Worm (Caenorhabditis elegans) whole organism, L1 larva: ENCODE data around the gene T25D1.2.
"Not testable (repeated sequence)": the region's sequence is repeated elsewhere in the genome, so short reads cannot be mapped to it uniquely, and the experiment has no call there.

Source experiments
- C04F5.9 ChIP-seq: sonication (generic microtip); optimal IDR thresholded peaks from 2 replicates; lab custom pipeline; 2016; ENCODE audit warnings: missing genetic modification characterization, missing compliant biosample characterization
- C34B4.2 ChIP-seq: sonication (generic microtip); optimal IDR thresholded peaks from 2 replicates; lab custom pipeline; 2017; ENCODE audit warnings: mild to moderate bottlenecking, missing genetic modification characterization, missing compliant biosample characterization
- Y116A8C.19 ChIP-seq: sonication (generic microtip); optimal IDR thresholded peaks from 2 replicates; lab custom pipeline; 2016; ENCODE audit warnings: missing compliant biosample characterization, missing genetic modification characterization, borderline replicate concordance
- ama-1 ChIP-seq: fragments of 150-350 bp; optimal IDR thresholded peaks from 2 replicates; lab custom pipeline; 2014
- ceh-88 ChIP-seq: fragments of 200-800 bp; sonication (Bioruptor generic); IDR thresholded peaks from 2 replicates; pipeline ENCODE4 v1.3.6; 2022; ENCODE audit warnings: missing genetic modification characterization, missing compliant biosample characterization
- dpl-1 ChIP-seq, 3 experiments: fragments of 150-350 bp in 2 of 3; sonication (generic microtip) in 1 of 3; optimal IDR thresholded peaks; 2 replicates each; lab custom pipeline; 2014 to 2017; ENCODE audit warnings: missing biosample characterization in 3 of 3, missing genetic modification characterization in 3 of 3, missing genetic modification reagents in 3 of 3
- efl-1 ChIP-seq, 4 experiments: fragments of 150-350 bp; optimal IDR thresholded peaks in 3 of 4; peaks in 1 of 4; 1 replicate in 1 of 4; 2 replicates in 3 of 4; lab custom pipeline; 2014; ENCODE audit warnings: missing biosample characterization in 2 of 4, missing genetic modification characterization in 2 of 4, missing genetic modification reagents in 2 of 4
- egl-13 ChIP-seq: sonication (generic microtip); optimal IDR thresholded peaks from 2 replicates; lab custom pipeline; 2016; ENCODE audit warnings: missing genotype, missing genetic modification reagents, missing genetic modification characterization, missing compliant biosample characterization
- elt-2 ChIP-seq: sonication (generic microtip); optimal IDR thresholded peaks from 2 replicates; lab custom pipeline; 2016; ENCODE audit warnings: missing genetic modification characterization, mild to moderate bottlenecking, inconsistent platforms, missing compliant biosample characterization, missing genetic modification reagents
- fkh-10 ChIP-seq: sonication (generic microtip); optimal IDR thresholded peaks from 2 replicates; lab custom pipeline; 2017; ENCODE audit warnings: missing biosample characterization, missing genetic modification reagents, missing genetic modification characterization
- fkh-4 ChIP-seq: sonication (generic microtip); optimal IDR thresholded peaks from 2 replicates; lab custom pipeline; 2016; ENCODE audit warnings: missing compliant biosample characterization, missing genetic modification characterization, borderline replicate concordance
- fkh-8 ChIP-seq: sonication (generic microtip); optimal IDR thresholded peaks from 2 replicates; lab custom pipeline; 2016; ENCODE audit warnings: mild to moderate bottlenecking, missing genetic modification characterization, missing compliant biosample characterization
- hlh-17 ChIP-seq: fragments of 200-800 bp; sonication (Bioruptor generic); optimal IDR thresholded peaks from 2 replicates; lab custom pipeline; 2018; ENCODE audit warnings: missing genetic modification characterization, mild to moderate bottlenecking, missing compliant biosample characterization, moderate library complexity, borderline replicate concordance
- hlh-4 ChIP-seq: sonication (generic microtip); optimal IDR thresholded peaks from 2 replicates; lab custom pipeline; 2016; ENCODE audit warnings: mild to moderate bottlenecking, missing genetic modification characterization, missing compliant biosample characterization
- hpl-2 ChIP-seq: fragments of 150-350 bp; optimal IDR thresholded peaks from 2 replicates; lab custom pipeline; 2014; ENCODE audit warnings: missing biosample characterization, missing genetic modification reagents, missing genetic modification characterization
- irx-1 ChIP-seq: sonication (generic microtip); optimal IDR thresholded peaks from 2 replicates; lab custom pipeline; 2016; ENCODE audit warnings: missing genetic modification characterization, missing compliant biosample characterization
- lin-14 ChIP-seq: fragments of 200-800 bp; sonication (Bioruptor generic); optimal IDR thresholded peaks from 2 replicates; lab custom pipeline; 2018; ENCODE audit warnings: mild to moderate bottlenecking, missing genetic modification characterization, moderate library complexity, missing compliant biosample characterization
- lin-15B ChIP-seq: fragments of 150-350 bp; sonication (generic microtip); optimal IDR thresholded peaks from 3 replicates; lab custom pipeline; 2014; ENCODE audit warnings: missing biosample characterization, missing genetic modification characterization
- lin-35 ChIP-seq, 2 experiments: fragments of 150-350 bp; optimal IDR thresholded peaks; 2 replicates each; lab custom pipeline; 2014; ENCODE audit warnings: missing biosample characterization in 2 of 2, missing genetic modification characterization in 2 of 2, missing genetic modification reagents in 2 of 2
- lsy-2 ChIP-seq, 2 experiments: fragments of 150-350 bp; optimal IDR thresholded peaks; 2 replicates each; lab custom pipeline; 2014; ENCODE audit warnings: missing biosample characterization in 2 of 2, missing genetic modification characterization in 2 of 2
- mab-9 ChIP-seq: fragments of 200-800 bp; sonication (Bioruptor generic); IDR thresholded peaks from 2 replicates; pipeline ENCODE4 v1.3.6; 2022; ENCODE audit warnings: missing genetic modification reagents, missing genetic modification characterization, missing compliant biosample characterization
- mdl-1 ChIP-seq, 2 experiments: fragments of 150-350 bp; optimal IDR thresholded peaks; 2 replicates each; lab custom pipeline; 2014 to 2017; ENCODE audit warnings: missing biosample characterization in 2 of 2, missing genetic modification characterization in 2 of 2, inconsistent platforms in 1 of 2
- nhr-11 ChIP-seq: fragments of 150-350 bp; optimal IDR thresholded peaks from 2 replicates; lab custom pipeline; 2014; ENCODE audit warnings: missing biosample characterization, missing genetic modification characterization
- nhr-20 ChIP-seq: sonication (generic microtip); optimal IDR thresholded peaks from 2 replicates; lab custom pipeline; 2016; ENCODE audit warnings: mild to moderate bottlenecking, missing genetic modification characterization, missing compliant biosample characterization
- nhr-237 ChIP-seq: fragments of 150-350 bp; optimal IDR thresholded peaks from 2 replicates; lab custom pipeline; 2014; ENCODE audit warnings: missing biosample characterization, missing genetic modification characterization
- nhr-47 ChIP-seq: sonication (generic microtip); optimal IDR thresholded peaks from 2 replicates; lab custom pipeline; 2016; ENCODE audit warnings: mild to moderate bottlenecking, missing genetic modification characterization, moderate library complexity, missing compliant biosample characterization
- nhr-77 ChIP-seq: fragments of 150-350 bp; optimal IDR thresholded peaks from 2 replicates; lab custom pipeline; 2014; ENCODE audit warnings: missing biosample characterization, missing genetic modification characterization
- nhr-85 ChIP-seq: sonication (generic microtip); peaks from one replicate; lab custom pipeline; 2016; ENCODE audit warnings: missing genetic modification characterization, inconsistent platforms, missing compliant biosample characterization
- nhr-90 ChIP-seq: sonication (generic microtip); optimal IDR thresholded peaks from 2 replicates; lab custom pipeline; 2016; ENCODE audit warnings: mild to moderate bottlenecking, missing genetic modification characterization, missing compliant biosample characterization; ENCODE audit not compliant: poor library complexity
- pax-3 ChIP-seq: fragments of 200-800 bp; sonication (Bioruptor generic); optimal IDR thresholded peaks from 2 replicates; lab custom pipeline; 2018; ENCODE audit warnings: mild to moderate bottlenecking, missing genetic modification characterization, moderate library complexity, missing compliant biosample characterization
- snu-23 ChIP-seq: sonication (generic microtip); optimal IDR thresholded peaks from 2 replicates; lab custom pipeline; 2016; ENCODE audit warnings: missing genetic modification characterization, missing compliant biosample characterization
- sptf-1 ChIP-seq: fragments of 150-350 bp; optimal IDR thresholded peaks from 2 replicates; lab custom pipeline; 2014; ENCODE audit warnings: missing biosample characterization, missing genetic modification characterization
- tbx-2 ChIP-seq: sonication (generic microtip); optimal IDR thresholded peaks from 2 replicates; lab custom pipeline; 2016; ENCODE audit warnings: missing genetic modification characterization, missing compliant biosample characterization
- tlp-1 ChIP-seq: fragments of 150-350 bp; optimal IDR thresholded peaks from 2 replicates; lab custom pipeline; 2014; ENCODE audit warnings: missing biosample characterization, missing genetic modification characterization
- unc-30 ChIP-seq: sonication (generic microtip); optimal IDR thresholded peaks from 2 replicates; lab custom pipeline; 2017; ENCODE audit warnings: missing biosample characterization, missing genetic modification characterization
- unc-62 ChIP-seq: fragments of 150-350 bp; optimal IDR thresholded peaks from 2 replicates; lab custom pipeline; 2014; ENCODE audit warnings: missing biosample characterization, missing genetic modification reagents, missing genetic modification characterization
- unc-86 ChIP-seq: sonication (generic microtip); optimal IDR thresholded peaks from 2 replicates; lab custom pipeline; 2016; ENCODE audit warnings: missing genetic modification characterization, missing compliant biosample characterization
- unc-98 ChIP-seq: fragments of 200-800 bp; sonication (Bioruptor generic); IDR thresholded peaks from 2 replicates; pipeline ENCODE4 v1.3.6; 2022; ENCODE audit warnings: missing genetic modification characterization, missing compliant biosample characterization
- zag-1 ChIP-seq: fragments of 150-350 bp; optimal IDR thresholded peaks from 2 replicates; lab custom pipeline; 2014; ENCODE audit warnings: missing biosample characterization, missing genetic modification characterization
- ztf-11 ChIP-seq, 2 experiments: sonication (generic microtip); optimal IDR thresholded peaks; 2 replicates each; lab custom pipeline; 2016 to 2017; ENCODE audit warnings: missing genetic modification characterization in 2 of 2, missing biosample characterization in 1 of 2, missing compliant biosample characterization in 1 of 2

Gene T25D1.2

DNA sequence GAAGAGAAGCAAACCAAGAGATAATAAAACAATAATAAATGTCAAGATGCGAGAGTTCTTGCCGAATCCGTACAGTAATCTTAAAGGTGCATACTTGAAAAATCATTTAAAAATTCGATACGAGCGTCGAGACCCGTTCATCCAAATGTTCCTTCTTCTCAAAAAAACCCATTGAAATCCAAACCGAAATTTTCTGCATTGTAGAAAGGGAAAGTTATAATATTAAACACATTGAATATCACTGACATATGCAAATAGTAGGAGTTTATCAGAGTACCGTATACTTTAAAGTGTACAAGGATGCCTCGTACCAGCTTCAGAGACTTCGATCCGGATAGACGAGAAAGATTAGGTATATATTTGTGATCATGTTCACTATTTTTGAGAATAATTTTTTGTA lies at the start of gene T25D1.2:
T25D1.2 (plus strand) TSS at position 301 of the 400 bp plus-strand sequence.
- TF ChIP-seq ceh-88 (GFP tag; lab: Robert Waterston, UW); ama-1 (lab: Kevin White, UChicago); nhr-85: not testable (repeated sequence)
- TF ChIP-seq, all 84 proteins: peak for 0; not testable (repeated sequence) for 84

DNA sequence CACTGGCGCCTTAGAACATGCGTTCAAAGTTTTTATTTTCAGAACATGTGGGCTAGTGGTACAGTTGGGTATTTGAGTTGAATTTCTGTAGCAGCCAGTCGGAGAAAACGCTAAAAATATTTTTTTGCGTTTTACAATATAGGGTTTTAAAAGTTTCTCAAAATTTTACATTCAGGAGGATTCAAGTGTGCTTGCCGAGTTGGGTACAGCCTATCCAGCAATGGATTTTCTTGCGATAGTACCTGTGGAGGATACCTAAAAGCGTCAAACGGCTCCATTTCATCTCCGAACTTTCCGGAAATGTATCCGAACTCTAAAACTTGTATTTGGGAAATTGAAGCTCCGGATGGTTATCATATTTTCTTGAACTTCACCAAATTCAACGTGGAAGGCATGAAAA lies 49.2 kb upstream of the T25D1.2 start:
- TF ChIP-seq lin-15B (tag; lab: Kevin White, UChicago) (no peak), hpl-2 (GFP tag; lab: Kevin White, UChicago) (no peak), nhr-237 (no peak), nhr-90 (tag; lab: Kevin White, UChicago) (no peak)

- TF ChIP-seq nhr-90 (tag; lab: Kevin White, UChicago) (no peak), unc-30 (tag; lab: Kevin White, UChicago) (no peak), lsy-2 (tag; optimal IDR thresholded peaks at IDR 0.05; lab: Kevin White, UChicago) (no peak), pax-3 (tag; lab: Kevin White, UChicago) (no peak), elt-2 (tag; lab: Kevin White, UChicago) (no peak), ztf-11 (tag; optimal IDR thresholded peaks at IDR 0.05; lab: Kevin White, UChicago) (no peak), lin-14 (no peak), nhr-85 (no peak), unc-62 (no peak), tbx-2 (no peak), zag-1 (tag; lab: Kevin White, UChicago) (no peak), fkh-8 (tag; lab: Kevin White, UChicago) (no peak), unc-86 (tag; lab: Kevin White, UChicago) (no peak), mdl-1 (tag; optimal IDR thresholded peaks at IDR 0.05; lab: Kevin White, UChicago) (no peak), lin-15B (tag; lab: Kevin White, UChicago) (no peak), nhr-11 (tag; lab: Kevin White, UChicago) (no peak), sptf-1 (tag; lab: Kevin White, UChicago) (no peak), hlh-4 (tag; lab: Kevin White, UChicago) (no peak)
Measured at ce11 chrX:16468845-16469244, 46.5 kb upstream of the T25D1.2 start.

ce11 chrX:16470758-16471157 lies 44.6 kb upstream of the T25D1.2 start, which contains the start of gene F38E9.1:
Gene F38E9.1 (plus strand): TSS chrX:16471058.
- TF ChIP-seq C04F5.9 (tag; lab: Kevin White, UChicago) (no peak), Y116A8C.19 (tag; lab: Kevin White, UChicago) (no peak), lin-15B (tag; lab: Kevin White, UChicago) (no peak), egl-13 (tag; lab: Kevin White, UChicago) (no peak), nhr-20 (no peak), lin-35 (GFP tag; optimal IDR thresholded peaks at IDR 0.05; lab: Kevin White, UChicago) (no peak), nhr-47 (tag; lab: Kevin White, UChicago) (no peak), hlh-17 (GFP tag; lab: Kevin White, UChicago) (no peak), fkh-10 (GFP tag; lab: Kevin White, UChicago) (no peak), nhr-77 (no peak), snu-23 (GFP tag; lab: Kevin White, UChicago) (no peak), mab-9 (GFP tag; lab: Robert Waterston, UW) (no peak), unc-98 (GFP tag; lab: Robert Waterston, UW) (no peak), irx-1 (tag; lab: Kevin White, UChicago) (no peak), tlp-1 (tag; lab: Kevin White, UChicago) (no peak), C34B4.2 (tag; lab: Kevin White, UChicago) (no peak), fkh-4 (no peak), dpl-1 (GFP tag; optimal IDR thresholded peaks at IDR 0.05; lab: Kevin White, UChicago) (no peak), efl-1 (optimal IDR thresholded peaks at IDR 0.05; lab: Kevin White, UChicago) (no peak), efl-1 (GFP tag; optimal IDR thresholded peaks at IDR 0.05 in 1 of 2; lab: Kevin White, UChicago) (no peak)
